Fruit fly (Drosophila melanogaster) whole organism, embryonic: ENCODE results near the gene Sodh1.

Source experiments
- ATbp ChIP-seq: fragments of 200-800 bp; sonication (Bioruptor generic); optimal IDR thresholded peaks from 2 replicates; lab custom pipeline; 2017; ENCODE audit warnings: missing biosample characterization, mild to moderate bottlenecking, missing genetic modification characterization, missing genetic modification reagents
- Ada2b ChIP-seq: fragments of 200-800 bp; sonication (Bioruptor generic); IDR thresholded peaks from 2 replicates; pipeline ENCODE4 v1.3.6; 2022; ENCODE audit warnings: missing biosample characterization, missing genetic modification characterization
- Aef1 ChIP-seq: fragments of 200-800 bp; sonication (Bioruptor generic); IDR thresholded peaks from 3 replicates; pipeline ENCODE4 v1.3.6; 2022; ENCODE audit warnings: missing biosample characterization, missing genetic modification characterization
- Antp ChIP-seq: fragments of 200-800 bp; sonication (Bioruptor generic); optimal IDR thresholded peaks from 3 replicates; lab custom pipeline; 2016; ENCODE audit warnings: missing biosample characterization, missing genetic modification characterization
- Blimp-1 ChIP-seq: fragments of 200-800 bp; sonication (Bioruptor generic); optimal IDR thresholded peaks from 3 replicates; lab custom pipeline; 2018; ENCODE audit warnings: missing biosample characterization, missing genetic modification characterization, mild to moderate bottlenecking, moderate library complexity, missing genetic modification reagents
- CG10321 ChIP-seq: fragments of 200-800 bp; sonication (Bioruptor generic); IDR thresholded peaks from 2 replicates; pipeline ENCODE4 v1.3.6; 2022; ENCODE audit warnings: missing biosample characterization, missing genetic modification characterization
- CG10462 ChIP-seq: fragments of 200-800 bp; sonication (Bioruptor generic); optimal IDR thresholded peaks from 2 replicates; lab custom pipeline; 2016; ENCODE audit warnings: missing biosample characterization, missing genetic modification characterization
- CG10543 ChIP-seq: fragments of 200-800 bp; sonication (Bioruptor generic); optimal IDR thresholded peaks from 3 replicates; lab custom pipeline; 2017; ENCODE audit warnings: missing biosample characterization, mild to moderate bottlenecking, missing genetic modification characterization, moderate library complexity
- CG10979 ChIP-seq: fragments of 200-800 bp; sonication (Bioruptor generic); optimal IDR thresholded peaks from 2 replicates; lab custom pipeline; 2018; ENCODE audit warnings: missing biosample characterization, mild to moderate bottlenecking, missing genetic modification characterization, moderate library complexity
- CG12071 ChIP-seq: fragments of 200-800 bp; sonication (Bioruptor generic); optimal IDR thresholded peaks from 3 replicates; lab custom pipeline; 2018; ENCODE audit warnings: missing biosample characterization, mild to moderate bottlenecking, missing genetic modification characterization
- CG13775 ChIP-seq: fragments of 200-800 bp; sonication (Bioruptor generic); optimal IDR thresholded peaks from 3 replicates; lab custom pipeline; 2017; ENCODE audit warnings: missing biosample characterization, mild to moderate bottlenecking, missing genetic modification characterization
- CG15011 ChIP-seq: fragments of 200-800 bp; sonication (Bioruptor generic); optimal IDR thresholded peaks from 3 replicates; lab custom pipeline; 2018; ENCODE audit warnings: missing biosample characterization, mild to moderate bottlenecking, missing genetic modification characterization
- CG17359 ChIP-seq: fragments of 200-800 bp; sonication (Bioruptor generic); optimal IDR thresholded peaks from 3 replicates; lab custom pipeline; 2018; ENCODE audit warnings: missing biosample characterization, mild to moderate bottlenecking, missing genetic modification characterization, moderate library complexity
- CG17361 ChIP-seq: fragments of 200-800 bp; sonication (Bioruptor generic); IDR thresholded peaks from 3 replicates; pipeline ENCODE4 v1.3.6; 2022; ENCODE audit warnings: missing biosample characterization, missing genetic modification characterization
- CG17829 ChIP-seq: fragments of 200-800 bp; optimal IDR thresholded peaks from 2 replicates; lab custom pipeline; 2019; ENCODE audit warnings: missing biosample characterization, mild to moderate bottlenecking, missing genetic modification characterization, moderate library complexity
- CG2116 ChIP-seq: fragments of 200-800 bp; sonication (Bioruptor generic); optimal IDR thresholded peaks from 3 replicates; lab custom pipeline; 2018; ENCODE audit warnings: missing biosample characterization, mild to moderate bottlenecking, missing genetic modification characterization
- CG2678 ChIP-seq: fragments of 200-800 bp; sonication (Bioruptor generic); optimal IDR thresholded peaks from 3 replicates; lab custom pipeline; 2019; ENCODE audit warnings: missing biosample characterization, mild to moderate bottlenecking, missing genetic modification characterization, moderate library complexity
- CG32767 ChIP-seq: fragments of 200-800 bp; sonication (Bioruptor generic); IDR thresholded peaks from 2 replicates; pipeline ENCODE4 v1.3.6; 2022; ENCODE audit warnings: missing biosample characterization, missing genetic modification characterization
- CG6654 ChIP-seq: fragments of 200-800 bp; sonication (Bioruptor generic); optimal IDR thresholded peaks from 2 replicates; lab custom pipeline; 2017; ENCODE audit warnings: missing biosample characterization, mild to moderate bottlenecking, missing genetic modification characterization
- CG7839 ChIP-seq: fragments of 200-800 bp; sonication (Bioruptor generic); optimal IDR thresholded peaks from 3 replicates; lab custom pipeline; 2018; ENCODE audit warnings: missing biosample characterization, mild to moderate bottlenecking, missing genetic modification characterization, moderate library complexity
- Camta ChIP-seq: fragments of 200-800 bp; sonication (Bioruptor generic); optimal IDR thresholded peaks from 2 replicates; lab custom pipeline; 2016; ENCODE audit warnings: missing biosample characterization, missing genetic modification characterization
- Dp ChIP-seq: fragments of 200-800 bp; sonication (Bioruptor generic); optimal IDR thresholded peaks from 2 replicates; lab custom pipeline; 2018; ENCODE audit warnings: missing biosample characterization, mild to moderate bottlenecking, missing genetic modification characterization, moderate library complexity
- E2f2 ChIP-seq: fragments of 200-800 bp; sonication (Bioruptor generic); IDR thresholded peaks from 2 replicates; pipeline ENCODE4 v1.3.6; 2022; ENCODE audit warnings: missing biosample characterization, missing genetic modification characterization
- Elba2 ChIP-seq: fragments of 200-800 bp; sonication (Bioruptor generic); optimal IDR thresholded peaks from 3 replicates; lab custom pipeline; 2016; ENCODE audit warnings: missing biosample characterization, missing genetic modification characterization
- Ets65A ChIP-seq: fragments of 200-800 bp; sonication (Bioruptor generic); peaks from one replicate; lab custom pipeline; 2016; ENCODE audit warnings: missing biosample characterization, missing genetic modification characterization
- Six4 ChIP-seq: fragments of 200-800 bp; sonication (Bioruptor generic); optimal IDR thresholded peaks from 2 replicates; lab custom pipeline; 2016; ENCODE audit warnings: missing biosample characterization, missing genetic modification characterization
- Xbp1 ChIP-seq: fragments of 200-800 bp; sonication (Bioruptor generic); optimal IDR thresholded peaks from 3 replicates; lab custom pipeline; 2016; ENCODE audit warnings: missing biosample characterization, mild to moderate bottlenecking, missing genetic modification characterization
- YL-1 ChIP-seq: fragments of 200-800 bp; sonication (Bioruptor generic); optimal IDR thresholded peaks from 3 replicates; lab custom pipeline; 2017; ENCODE audit warnings: missing biosample characterization, mild to moderate bottlenecking, missing genetic modification characterization
- ato ChIP-seq: fragments of 200-800 bp; sonication (Bioruptor generic); IDR thresholded peaks from 2 replicates; pipeline ENCODE4 v1.3.6; 2022; ENCODE audit warnings: missing biosample characterization, missing genetic modification characterization; ENCODE audit not compliant: partially characterized antibody
- bab2 ChIP-seq: fragments of 200-800 bp; sonication (Bioruptor generic); optimal IDR thresholded peaks from 2 replicates; lab custom pipeline; 2016; ENCODE audit warnings: missing biosample characterization, missing genetic modification characterization
- bcd ChIP-seq: fragments of 200-800 bp; sonication (Bioruptor generic); optimal IDR thresholded peaks from 2 replicates; lab custom pipeline; 2017; ENCODE audit warnings: missing biosample characterization, mild to moderate bottlenecking, missing genetic modification characterization
- cato ChIP-seq: fragments of 200-800 bp; sonication (Bioruptor generic); optimal IDR thresholded peaks from 2 replicates; lab custom pipeline; 2016; ENCODE audit warnings: missing biosample characterization, missing genetic modification characterization, borderline replicate concordance
- chinmo ChIP-seq: fragments of 200-800 bp; sonication (Bioruptor generic); IDR thresholded peaks from 4 replicates; pipeline ENCODE4 v1.3.6; 2022; ENCODE audit warnings: missing biosample characterization, missing genetic modification characterization; ENCODE audit not compliant: partially characterized antibody
- corto ChIP-seq: fragments of 200-800 bp; sonication (Bioruptor generic); optimal IDR thresholded peaks from 2 replicates; lab custom pipeline; 2016; ENCODE audit warnings: missing biosample characterization, mild to moderate bottlenecking, missing genetic modification characterization, moderate library complexity
- crol ChIP-seq: fragments of 200-800 bp; sonication (Bioruptor generic); IDR thresholded peaks from 2 replicates; pipeline ENCODE4 v1.3.6; 2022; ENCODE audit warnings: missing biosample characterization, missing genetic modification characterization
- crp ChIP-seq, 2 experiments: fragments of 200-800 bp; sonication (Bioruptor generic); optimal IDR thresholded peaks; 2 replicates in 1 of 2; 3 replicates in 1 of 2; lab custom pipeline; 2017; ENCODE audit warnings: missing biosample characterization in 2 of 2, missing genetic modification characterization in 2 of 2, mild to moderate bottlenecking in 1 of 2, moderate library complexity in 1 of 2
- dmrt99B ChIP-seq: fragments of 200-800 bp; sonication (Bioruptor generic); optimal IDR thresholded peaks from 2 replicates; lab custom pipeline; 2018; ENCODE audit warnings: missing biosample characterization, mild to moderate bottlenecking, missing genetic modification characterization, moderate library complexity
- gcm ChIP-seq: fragments of 200-800 bp; sonication (Bioruptor generic); optimal IDR thresholded peaks from 2 replicates; lab custom pipeline; 2019; ENCODE audit warnings: missing biosample characterization, mild to moderate bottlenecking, missing genetic modification characterization, moderate library complexity
- gcm2 ChIP-seq: fragments of 200-800 bp; sonication (Bioruptor generic); optimal IDR thresholded peaks from 2 replicates; lab custom pipeline; 2016; ENCODE audit warnings: missing biosample characterization, missing genetic modification characterization
- gem ChIP-seq: fragments of 200-800 bp; sonication (Bioruptor generic); optimal IDR thresholded peaks from 2 replicates; lab custom pipeline; 2019; ENCODE audit warnings: missing biosample characterization, mild to moderate bottlenecking, missing genetic modification characterization, moderate library complexity
- grau ChIP-seq: fragments of 200-800 bp; optimal IDR thresholded peaks from 3 replicates; lab custom pipeline; 2019; ENCODE audit warnings: missing biosample characterization, mild to moderate bottlenecking, missing genetic modification characterization, moderate library complexity
- jing ChIP-seq: fragments of 200-800 bp; sonication (Bioruptor generic); optimal IDR thresholded peaks from 2 replicates; lab custom pipeline; 2018; ENCODE audit warnings: missing biosample characterization, mild to moderate bottlenecking, missing genetic modification characterization
- kni ChIP-seq: fragments of 200-800 bp; sonication (Bioruptor generic); optimal IDR thresholded peaks from 3 replicates; lab custom pipeline; 2017; ENCODE audit warnings: mild to moderate bottlenecking, missing biosample characterization, missing genetic modification reagents, missing genetic modification characterization
- lilli ChIP-seq: fragments of 200-800 bp; sonication (Bioruptor generic); optimal IDR thresholded peaks from 3 replicates; lab custom pipeline; 2016; ENCODE audit warnings: missing biosample characterization, missing genetic modification characterization
- onecut ChIP-seq: fragments of 200-800 bp; sonication (Bioruptor generic); IDR thresholded peaks from 2 replicates; pipeline ENCODE4 v1.3.6; 2022; ENCODE audit warnings: missing biosample characterization, missing genetic modification characterization
- run ChIP-seq: fragments of 200-800 bp; sonication (Bioruptor generic); optimal IDR thresholded peaks from 3 replicates; lab custom pipeline; 2018; ENCODE audit warnings: missing biosample characterization, mild to moderate bottlenecking, missing genetic modification characterization
- salm ChIP-seq: fragments of 200-800 bp; sonication (Bioruptor generic); optimal IDR thresholded peaks from 2 replicates; lab custom pipeline; 2018; ENCODE audit warnings: missing biosample characterization, mild to moderate bottlenecking, missing genetic modification characterization
- sens-2 ChIP-seq: fragments of 200-800 bp; sonication (Bioruptor generic); IDR thresholded peaks from 2 replicates; pipeline ENCODE4 v1.3.6; 2022; ENCODE audit warnings: missing biosample characterization, missing genetic modification characterization
- so ChIP-seq: fragments of 200-800 bp; sonication (Bioruptor generic); IDR thresholded peaks from 3 replicates; pipeline ENCODE4 v1.3.6; 2022; ENCODE audit warnings: missing biosample characterization, missing genetic modification characterization
- sr ChIP-seq: fragments of 200-800 bp; sonication (Bioruptor generic); IDR thresholded peaks from 3 replicates; pipeline ENCODE4 v1.3.6; 2022; ENCODE audit warnings: missing biosample characterization, missing genetic modification characterization
- vvl ChIP-seq: fragments of 200-800 bp; sonication (Bioruptor generic); IDR thresholded peaks from 2 replicates; pipeline ENCODE4 v1.3.6; 2022; ENCODE audit warnings: missing biosample characterization, missing genetic modification characterization

Gene Sodh1

dm6 chr3R:7081972-7082371, 29.8 kb downstream of the Sodh1 start, which contains the start of gene Dpck (continued):
- TF ChIP-seq CG17361 (GFP tag; lab: Robert Waterston, UW) = 0 out of 3 replicates have a peak, but pooled peaks have one; percentile 30
- peak; percentile 29 for TF ChIP-seq CG2678 (tag; lab: Kevin White, UChicago)
- TF ChIP-seq gcm2 (GFP tag; lab: Kevin White, UChicago) = no peak
- no peak for TF ChIP-seq so
- TF ChIP-seq lilli (GFP tag; lab: Kevin White, UChicago) = peak; percentile 36
- no peak for TF ChIP-seq Antp (GFP tag; lab: Kevin White, UChicago)
- 0 out of 2 replicates have a peak, but pooled peaks have one; percentile 37 for TF ChIP-seq vvl (GFP tag; lab: Robert Waterston, UW)
- no peak for TF ChIP-seq CG10462 (GFP tag; lab: Kevin White, UChicago)
- peak; percentile 49 for TF ChIP-seq YL-1 (GFP tag; lab: Kevin White, UChicago)
- TF ChIP-seq bab2 = peak; percentile 7
- TF ChIP-seq kni (GFP tag; lab: Kevin White, UChicago) = peak; percentile 72
- no peak for TF ChIP-seq Blimp-1 (GFP tag; lab: Kevin White, UChicago)
- TF ChIP-seq gem (tag; lab: Kevin White, UChicago) = peak; percentile 26
- no peak for TF ChIP-seq run (tag; lab: Kevin White, UChicago)
- no peak for TF ChIP-seq dmrt99B (tag; lab: Kevin White, UChicago)
- TF ChIP-seq CG10979 (tag; lab: Kevin White, UChicago) = peak; percentile 23
- no peak for TF ChIP-seq salm (tag; lab: Kevin White, UChicago)
- TF ChIP-seq CG32767 (GFP tag; lab: Robert Waterston, UW) = no peak
- TF ChIP-seq CG13775 (GFP tag; lab: Kevin White, UChicago) = peak; percentile 9
- TF ChIP-seq CG7839 (tag; lab: Kevin White, UChicago) = peak; percentile 8
- TF ChIP-seq gcm (GFP tag; lab: Kevin White, UChicago) = peak; percentile 9
- no peak for TF ChIP-seq Ada2b
- TF ChIP-seq crol (GFP tag; lab: Robert Waterston, UW) = no peak
- TF ChIP-seq CG15011 (GFP tag; lab: Kevin White, UChicago) = no peak
- peak; percentile 47 for TF ChIP-seq Dp (GFP tag; lab: Kevin White, UChicago)
- no peak for TF ChIP-seq CG6654 (GFP tag; lab: Kevin White, UChicago)
- peak; percentile 21 for TF ChIP-seq CG10543 (GFP tag; lab: Kevin White, UChicago)
- TF ChIP-seq Ets65A = peak; percentile 95
- no peak for TF ChIP-seq CG10321 (GFP tag; lab: Robert Waterston, UW)
- TF ChIP-seq Aef1 (GFP tag; lab: Robert Waterston, UW) = no peak
- TF ChIP-seq CG17359 (tag; lab: Kevin White, UChicago) = peak; percentile 27
- no peak for TF ChIP-seq jing (GFP tag; lab: Kevin White, UChicago)
- TF ChIP-seq corto (GFP tag; lab: Kevin White, UChicago) = no peak
- TF ChIP-seq ATbp (GFP tag; lab: Kevin White, UChicago) = no peak
- peak; percentile 4 for TF ChIP-seq CG12071 (GFP tag; lab: Kevin White, UChicago)
- peak; percentile 38 for TF ChIP-seq CG17829 (tag; lab: Kevin White, UChicago)
- no peak for TF ChIP-seq Camta
- no peak for TF ChIP-seq bcd (GFP tag; lab: Kevin White, UChicago)
- TF ChIP-seq sr (GFP tag; lab: Robert Waterston, UW) = no peak
- no peak for TF ChIP-seq chinmo (GFP tag; lab: Robert Waterston, UW)
- TF ChIP-seq Elba2 = no peak
- TF ChIP-seq crp (GFP tag; optimal IDR thresholded peaks at IDR 0.05; lab: Kevin White, UChicago) = no peak
- TF ChIP-seq ato (GFP tag; lab: Robert Waterston, UW) = no peak
- TF ChIP-seq E2f2 (GFP tag; lab: Robert Waterston, UW) = peak; percentile 52; the same call in 1 of the 2 replicates
- no peak for TF ChIP-seq cato (GFP tag; lab: Kevin White, UChicago)
- TF ChIP-seq grau (tag; lab: Kevin White, UChicago) = peak; percentile 33
- TF ChIP-seq Six4 = no peak
- TF ChIP-seq sens-2 (GFP tag; lab: Robert Waterston, UW) = no peak
- 0 out of 2 replicates have a peak, but pooled peaks have one; percentile 13 for TF ChIP-seq onecut
- peak; percentile 19 for TF ChIP-seq Xbp1 (GFP tag; lab: Kevin White, UChicago)
- TF ChIP-seq CG2116 (GFP tag; lab: Kevin White, UChicago) = peak; percentile 19
